Fruit fly (Drosophila melanogaster) S2 (cell line): Measurements from ENCODE around the gene ppan.

ENCODE experiments used
- CG8478 ChIP-seq: fragments of >200 bp; optimal IDR thresholded peaks from 2 replicates; lab custom pipeline; 2018
- CTCF ChIP-seq, 2 experiments: fragments of >200 bp; optimal IDR thresholded peaks; 2 replicates each; lab custom pipeline; 2018

dm6 chr3R:21129617-21130016, 13.6 kb downstream of the ppan start, which contains the start of gene Obp93a:
- no peak for TF ChIP-seq CTCF (optimal IDR thresholded peaks at IDR 0.05; lab: Kevin White, UChicago)
- TF ChIP-seq CG8478 (lab: Kevin White, UChicago) = no peak
